Worm (Caenorhabditis elegans) whole organism, L1 larva: ENCODE results near the gene ptp-5.2.

Experiments
- Y116A8C.19 ChIP-seq: sonication (generic microtip); optimal IDR thresholded peaks from 2 replicates; lab custom pipeline; 2016; ENCODE audit warnings: missing compliant biosample characterization, missing genetic modification characterization, borderline replicate concordance
- aly-2 ChIP-seq: fragments of 150-350 bp; optimal IDR thresholded peaks from 2 replicates; lab custom pipeline; 2014; ENCODE audit warnings: missing biosample characterization, missing genetic modification characterization
- ama-1 ChIP-seq: fragments of 150-350 bp; optimal IDR thresholded peaks from 2 replicates; lab custom pipeline; 2014
- ceh-8 ChIP-seq: fragments of 200-800 bp; sonication (Bioruptor generic); optimal IDR thresholded peaks from 2 replicates; lab custom pipeline; 2018; ENCODE audit warnings: mild to moderate bottlenecking, missing genetic modification characterization, moderate library complexity, missing compliant biosample characterization
- ceh-82 ChIP-seq, 3 experiments: fragments of 150-350 bp in 1 of 3; sonication (generic microtip) in 2 of 3; optimal IDR thresholded peaks; 2 replicates each; lab custom pipeline; 2014 to 2017; ENCODE audit warnings: missing biosample characterization in 3 of 3, missing genetic modification characterization in 3 of 3
- ceh-90 ChIP-seq: sonication (generic microtip); optimal IDR thresholded peaks from 2 replicates; lab custom pipeline; 2016; ENCODE audit warnings: missing genetic modification characterization, missing compliant biosample characterization
- ces-1 ChIP-seq: fragments of 150-350 bp; optimal IDR thresholded peaks from 2 replicates; lab custom pipeline; 2014; ENCODE audit warnings: missing biosample characterization, missing genetic modification reagents, missing genetic modification characterization
- efl-3 ChIP-seq: fragments of 200-800 bp; sonication (Bioruptor generic); optimal IDR thresholded peaks from 2 replicates; lab custom pipeline; 2018; ENCODE audit warnings: mild to moderate bottlenecking, missing genetic modification characterization, missing compliant biosample characterization
- egl-27 ChIP-seq, 2 experiments: fragments of 150-350 bp in 1 of 2; sonication (generic microtip); optimal IDR thresholded peaks; 3 replicates each; lab custom pipeline; 2017 to 2018; ENCODE audit warnings: missing biosample characterization in 2 of 2, missing genetic modification characterization in 2 of 2, missing genetic modification reagents in 2 of 2
- elt-2 ChIP-seq: sonication (generic microtip); optimal IDR thresholded peaks from 2 replicates; lab custom pipeline; 2016; ENCODE audit warnings: missing genetic modification characterization, mild to moderate bottlenecking, inconsistent platforms, missing compliant biosample characterization, missing genetic modification reagents
- elt-3 ChIP-seq, 6 experiments: fragments of 150-350 bp in 1 of 6; sonication (generic microtip); optimal IDR thresholded peaks; 2 replicates each; lab custom pipeline; 2017 to 2018; ENCODE audit warnings: missing biosample characterization in 6 of 6, missing genetic modification characterization in 6 of 6, inconsistent platforms in 1 of 6
- fkh-8 ChIP-seq: sonication (generic microtip); optimal IDR thresholded peaks from 2 replicates; lab custom pipeline; 2016; ENCODE audit warnings: mild to moderate bottlenecking, missing genetic modification characterization, missing compliant biosample characterization
- hlh-17 ChIP-seq: fragments of 200-800 bp; sonication (Bioruptor generic); optimal IDR thresholded peaks from 2 replicates; lab custom pipeline; 2018; ENCODE audit warnings: missing genetic modification characterization, mild to moderate bottlenecking, missing compliant biosample characterization, moderate library complexity, borderline replicate concordance
- hlh-4 ChIP-seq: sonication (generic microtip); optimal IDR thresholded peaks from 2 replicates; lab custom pipeline; 2016; ENCODE audit warnings: mild to moderate bottlenecking, missing genetic modification characterization, missing compliant biosample characterization
- isw-1 ChIP-seq: fragments of 200-800 bp; sonication (Bioruptor generic); IDR thresholded peaks from 2 replicates; pipeline ENCODE4 v1.3.6; 2022; ENCODE audit warnings: missing genetic modification characterization, missing compliant biosample characterization
- lin-13 ChIP-seq: fragments of 150-350 bp; optimal IDR thresholded peaks from 2 replicates; lab custom pipeline; 2014; ENCODE audit warnings: missing biosample characterization, missing genetic modification reagents, missing genetic modification characterization
- lin-14 ChIP-seq: fragments of 200-800 bp; sonication (Bioruptor generic); optimal IDR thresholded peaks from 2 replicates; lab custom pipeline; 2018; ENCODE audit warnings: mild to moderate bottlenecking, missing genetic modification characterization, moderate library complexity, missing compliant biosample characterization
- lin-15B ChIP-seq: fragments of 150-350 bp; sonication (generic microtip); optimal IDR thresholded peaks from 3 replicates; lab custom pipeline; 2014; ENCODE audit warnings: missing biosample characterization, missing genetic modification characterization
- lin-39 ChIP-seq: fragments of 150-350 bp; optimal IDR thresholded peaks from 2 replicates; lab custom pipeline; 2014; ENCODE audit warnings: missing biosample characterization, missing genetic modification reagents, missing genetic modification characterization
- lsy-2 ChIP-seq, 2 experiments: fragments of 150-350 bp; optimal IDR thresholded peaks; 2 replicates each; lab custom pipeline; 2014; ENCODE audit warnings: missing biosample characterization in 2 of 2, missing genetic modification characterization in 2 of 2
- mab-9 ChIP-seq: fragments of 200-800 bp; sonication (Bioruptor generic); IDR thresholded peaks from 2 replicates; pipeline ENCODE4 v1.3.6; 2022; ENCODE audit warnings: missing genetic modification reagents, missing genetic modification characterization, missing compliant biosample characterization
- mdl-1 ChIP-seq, 2 experiments: fragments of 150-350 bp; optimal IDR thresholded peaks; 2 replicates each; lab custom pipeline; 2014 to 2017; ENCODE audit warnings: missing biosample characterization in 2 of 2, missing genetic modification characterization in 2 of 2, inconsistent platforms in 1 of 2
- mep-1 ChIP-seq: fragments of 150-350 bp; optimal IDR thresholded peaks from 2 replicates; lab custom pipeline; 2014; ENCODE audit warnings: missing biosample characterization, missing genetic modification characterization
- nhr-19 ChIP-seq: fragments of 200-800 bp; sonication (Bioruptor generic); conservative IDR thresholded peaks from 2 replicates; pipeline ENCODE4 v1.3.6; 2022; ENCODE audit warnings: missing genetic modification characterization, missing compliant biosample characterization
- nhr-28 ChIP-seq: fragments of 150-350 bp; optimal IDR thresholded peaks from 2 replicates; lab custom pipeline; 2014; ENCODE audit warnings: missing biosample characterization, missing genetic modification characterization
- nhr-71 ChIP-seq: sonication (generic microtip); optimal IDR thresholded peaks from 2 replicates; lab custom pipeline; 2016; ENCODE audit warnings: mild to moderate bottlenecking, missing genetic modification characterization, moderate library complexity, missing compliant biosample characterization
- nhr-85 ChIP-seq: sonication (generic microtip); peaks from one replicate; lab custom pipeline; 2016; ENCODE audit warnings: missing genetic modification characterization, inconsistent platforms, missing compliant biosample characterization
- pag-3 ChIP-seq: sonication (generic microtip); optimal IDR thresholded peaks from 2 replicates; lab custom pipeline; 2017; ENCODE audit warnings: missing genetic modification characterization, mild to moderate bottlenecking, missing compliant biosample characterization, antibody characterized with exemption, borderline replicate concordance; ENCODE audit not compliant: insufficient read depth
- pax-3 ChIP-seq: fragments of 200-800 bp; sonication (Bioruptor generic); optimal IDR thresholded peaks from 2 replicates; lab custom pipeline; 2018; ENCODE audit warnings: mild to moderate bottlenecking, missing genetic modification characterization, moderate library complexity, missing compliant biosample characterization
- pqm-1 ChIP-seq: sonication (generic microtip); optimal IDR thresholded peaks from 3 replicates; lab custom pipeline; 2017; ENCODE audit warnings: missing biosample characterization, missing genetic modification characterization
- rnt-1 ChIP-seq: sonication (generic microtip); optimal IDR thresholded peaks from 2 replicates; lab custom pipeline; 2016; ENCODE audit warnings: mild to moderate bottlenecking, missing genetic modification characterization, moderate library complexity, missing compliant biosample characterization
- snpc-4 ChIP-seq: fragments of 150-350 bp; optimal IDR thresholded peaks from 2 replicates; lab custom pipeline; 2014; ENCODE audit warnings: missing biosample characterization, missing genetic modification characterization
- sptf-1 ChIP-seq: fragments of 150-350 bp; optimal IDR thresholded peaks from 2 replicates; lab custom pipeline; 2014; ENCODE audit warnings: missing biosample characterization, missing genetic modification characterization
- tlp-1 ChIP-seq: fragments of 150-350 bp; optimal IDR thresholded peaks from 2 replicates; lab custom pipeline; 2014; ENCODE audit warnings: missing biosample characterization, missing genetic modification characterization
- unc-130 ChIP-seq: fragments of 150-350 bp; optimal IDR thresholded peaks from 2 replicates; lab custom pipeline; 2017; ENCODE audit warnings: missing biosample characterization, missing genetic modification characterization, inconsistent platforms
- unc-62 ChIP-seq: fragments of 150-350 bp; optimal IDR thresholded peaks from 2 replicates; lab custom pipeline; 2014; ENCODE audit warnings: missing biosample characterization, missing genetic modification reagents, missing genetic modification characterization
- unc-98 ChIP-seq: fragments of 200-800 bp; sonication (Bioruptor generic); IDR thresholded peaks from 2 replicates; pipeline ENCODE4 v1.3.6; 2022; ENCODE audit warnings: missing genetic modification characterization, missing compliant biosample characterization
- zag-1 ChIP-seq: fragments of 150-350 bp; optimal IDR thresholded peaks from 2 replicates; lab custom pipeline; 2014; ENCODE audit warnings: missing biosample characterization, missing genetic modification characterization
- ztf-4 ChIP-seq: fragments of 150-350 bp; optimal IDR thresholded peaks from 2 replicates; lab custom pipeline; 2014; ENCODE audit warnings: missing biosample characterization, missing genetic modification characterization

The ptp-5.2 gene

ce11 chrIV:14760845-14761244 is at the start of gene ptp-5.2:
TSS of gene ptp-5.2 (minus strand) at chrIV:14760945.
- no peak for TF ChIP-seq fkh-8 (tag; lab: Kevin White, UChicago)
- no peak for TF ChIP-seq isw-1 (GFP tag; lab: Robert Waterston, UW)
- TF ChIP-seq pag-3 (tag; lab: Kevin White, UChicago) = no peak
- no peak for TF ChIP-seq efl-3 (GFP tag; lab: Kevin White, UChicago)
- no peak for TF ChIP-seq nhr-28
- no peak for TF ChIP-seq unc-130 (tag; lab: Kevin White, UChicago)
- no peak for TF ChIP-seq unc-98
- TF ChIP-seq egl-27 (tag; optimal IDR thresholded peaks at IDR 0.05; lab: Kevin White, UChicago) = no peak
- no peak for TF ChIP-seq pax-3 (tag; lab: Kevin White, UChicago)
- TF ChIP-seq ceh-82 (tag; optimal IDR thresholded peaks at IDR 0.05; lab: Kevin White, UChicago) = no peak
- TF ChIP-seq lsy-2 (tag; optimal IDR thresholded peaks at IDR 0.05; lab: Kevin White, UChicago) = no peak
- no peak for TF ChIP-seq mdl-1 (tag; optimal IDR thresholded peaks at IDR 0.05; lab: Kevin White, UChicago)
- TF ChIP-seq elt-3 (tag; optimal IDR thresholded peaks at IDR 0.05; lab: Kevin White, UChicago) = no peak
- no peak for TF ChIP-seq ces-1 (GFP tag; lab: Kevin White, UChicago)
- no peak for TF ChIP-seq mab-9 (GFP tag; lab: Robert Waterston, UW)
- TF ChIP-seq hlh-4 = no peak
- TF ChIP-seq pqm-1 (tag; lab: Kevin White, UChicago) = no peak
- TF ChIP-seq hlh-17 (GFP tag; lab: Kevin White, UChicago) = no peak
- no peak for TF ChIP-seq nhr-71 (tag; lab: Kevin White, UChicago)

ce11 chrIV:14806903-14807302 is 46.2 kb upstream of the ptp-5.2 start, which contains the start of gene oig-5:
TSS of gene oig-5 (plus strand) at chrIV:14807203.
- TF ChIP-seq ztf-4 (tag; lab: Kevin White, UChicago) (no peak), ceh-8 (GFP tag; lab: Kevin White, UChicago) (peak; percentile 5), mab-9 (GFP tag; lab: Robert Waterston, UW) (0 out of 2 replicates have a peak, but pooled peaks have one; percentile 7)

ce11 chrIV:14802316-14802715 is 41.6 kb upstream of the ptp-5.2 start, which contains the start of gene Y57G11C.1142:
TSS of gene Y57G11C.1142 (plus strand) at chrIV:14802616.
- TF ChIP-seq Y116A8C.19 (tag; lab: Kevin White, UChicago) = no peak
- TF ChIP-seq zag-1 (tag; lab: Kevin White, UChicago) = no peak
- no peak for TF ChIP-seq aly-2 (tag; lab: Kevin White, UChicago)
- no peak for TF ChIP-seq mep-1
- no peak for TF ChIP-seq nhr-19 (GFP tag; lab: Robert Waterston, UW)
- TF ChIP-seq lin-39 (tag; lab: Kevin White, UChicago) = no peak
- TF ChIP-seq nhr-85 (tag; lab: Kevin White, UChicago) = no peak

ce11 chrIV:14800931-14801330 is 40.2 kb upstream of the ptp-5.2 start:
- TF ChIP-seq ceh-90 = no peak
- no peak for TF ChIP-seq lin-13
- TF ChIP-seq snpc-4 (tag; lab: Kevin White, UChicago) = no peak
- no peak for TF ChIP-seq mab-9 (GFP tag; lab: Robert Waterston, UW)
- TF ChIP-seq lin-15B (tag; lab: Kevin White, UChicago) = no peak
- TF ChIP-seq unc-62 (GFP tag; lab: Kevin White, UChicago) = no peak
- TF ChIP-seq lsy-2 (tag; optimal IDR thresholded peaks at IDR 0.05; lab: Kevin White, UChicago) = no peak
- no peak for TF ChIP-seq ama-1 (lab: Kevin White, UChicago)
- TF ChIP-seq nhr-71 (tag; lab: Kevin White, UChicago) = no peak
- TF ChIP-seq elt-2 (tag; lab: Kevin White, UChicago) = no peak
- no peak for TF ChIP-seq lin-14 (GFP tag; lab: Kevin White, UChicago)
- TF ChIP-seq sptf-1 = no peak
- TF ChIP-seq rnt-1 = no peak
- no peak for TF ChIP-seq pax-3 (tag; lab: Kevin White, UChicago)
- TF ChIP-seq aly-2 (tag; lab: Kevin White, UChicago) = no peak
- TF ChIP-seq tlp-1 (tag; lab: Kevin White, UChicago) = no peak
- no peak for TF ChIP-seq lin-39 (tag; lab: Kevin White, UChicago)
- TF ChIP-seq, all 84 proteins: peak for 0
